Fruit fly (Drosophila melanogaster): ENCODE data around the gene kibra.

dm6 chr3R:14658170-14658569 is 65.9 kb downstream of the kibra start:
- TF ChIP-seq br (GFP tag; optimal IDR thresholded peaks at IDR 0.05), result no peak
- no peak for TF ChIP-seq OdsH (GFP tag; optimal IDR thresholded peaks at IDR 0.05)
- no peak for TF ChIP-seq sv (GFP tag; optimal IDR thresholded peaks at IDR 0.05)
- TF ChIP-seq Dfd (GFP tag; optimal IDR thresholded peaks at IDR 0.05), result no peak
- no peak for TF ChIP-seq psq (GFP tag; optimal IDR thresholded peaks at IDR 0.05)
- no peak for TF ChIP-seq Abd-B (GFP tag; optimal IDR thresholded peaks at IDR 0.05)
- TF ChIP-seq CG32264 (GFP tag; optimal IDR thresholded peaks at IDR 0.05), result no peak
- TF ChIP-seq CG9705 (GFP tag; optimal IDR thresholded peaks at IDR 0.05), result no peak
- TF ChIP-seq N (GFP tag; optimal IDR thresholded peaks at IDR 0.05), result no peak
